Fruit fly (Drosophila melanogaster): ENCODE data around the gene Gr68a.

dm6 chr3L:11711059-11711628 is 40.0 kb upstream of the Gr68a start, which contains the start of gene crim:
- TF ChIP-seq CG8319 (GFP tag; optimal IDR thresholded peaks at IDR 0.05): no peak
- TF ChIP-seq OdsH (GFP tag; optimal IDR thresholded peaks at IDR 0.05): no peak
- TF ChIP-seq spab (GFP tag; optimal IDR thresholded peaks at IDR 0.05): no peak
- TF ChIP-seq Eip78C (GFP tag): no peak
- no peak for TF ChIP-seq Sox15 (GFP tag; optimal IDR thresholded peaks at IDR 0.05)
- TF ChIP-seq Lpt (GFP tag; optimal IDR thresholded peaks at IDR 0.05): no peak
- TF ChIP-seq Eip75B (GFP tag; optimal IDR thresholded peaks at IDR 0.05): no peak
- no peak for TF ChIP-seq CG6163 (GFP tag; IDR thresholded peaks at IDR 0.05)
- no peak for TF ChIP-seq CG11294 (GFP tag; IDR thresholded peaks at IDR 0.05)
- TF ChIP-seq CG11762 (GFP tag; optimal IDR thresholded peaks at IDR 0.05; ENCODE audit: insufficient read depth): no peak
- TF ChIP-seq CG6808 (GFP tag; optimal IDR thresholded peaks at IDR 0.05): no peak
- no peak for TF ChIP-seq CG31627 (GFP tag; optimal IDR thresholded peaks at IDR 0.05)
